Worm (Caenorhabditis elegans) whole organism, young adult: Measurements from ENCODE around the gene grl-21.

ENCODE experiments used
- B0035.1 ChIP-seq: sonication (generic microtip); optimal IDR thresholded peaks from 2 replicates; lab custom pipeline; 2016; ENCODE audit warnings: missing genetic modification characterization, mild to moderate bottlenecking, missing compliant biosample characterization, missing genotype, missing genetic modification reagents
- B0336.3 ChIP-seq: fragments of 200-800 bp; sonication (Bioruptor generic); IDR thresholded peaks from 2 replicates; pipeline ENCODE4 v1.3.6; 2022; ENCODE audit warnings: missing genetic modification characterization, missing compliant biosample characterization
- C06A6.2 ChIP-seq: fragments of 200-800 bp; sonication (Bioruptor generic); conservative IDR thresholded peaks from 2 replicates; pipeline ENCODE4 v1.3.6; 2022; ENCODE audit warnings: missing genetic modification characterization, missing compliant biosample characterization
- F22D6.2 ChIP-seq: sonication (generic microtip); optimal IDR thresholded peaks from 2 replicates; lab custom pipeline; 2016; ENCODE audit warnings: mild to moderate bottlenecking, missing genetic modification characterization, missing compliant biosample characterization
- F33H1.4 ChIP-seq: fragments of 200-800 bp; sonication (Bioruptor generic); IDR thresholded peaks from 2 replicates; pipeline ENCODE4 v1.3.6; 2022; ENCODE audit warnings: missing genetic modification reagents, missing genetic modification characterization, missing compliant biosample characterization
- F37B4.10 ChIP-seq: fragments of 200-800 bp; sonication (Bioruptor generic); IDR thresholded peaks from 2 replicates; pipeline ENCODE4 v1.3.6; 2022; ENCODE audit warnings: missing genetic modification characterization, missing compliant biosample characterization
- F49E8.2 ChIP-seq: sonication (generic microtip); optimal IDR thresholded peaks from 3 replicates; lab custom pipeline; 2017; ENCODE audit warnings: missing genetic modification characterization, mild to moderate bottlenecking, missing compliant biosample characterization, antibody characterized with exemption, moderate library complexity; ENCODE audit not compliant: insufficient read depth
- F55B11.4 ChIP-seq: sonication (generic microtip); optimal IDR thresholded peaks from 2 replicates; lab custom pipeline; 2016; ENCODE audit warnings: missing compliant biosample characterization, missing genetic modification characterization, borderline replicate concordance; ENCODE audit not compliant: insufficient read depth
- F57A8.1 ChIP-seq: fragments of 200-800 bp; sonication (Bioruptor generic); optimal IDR thresholded peaks from 2 replicates; lab custom pipeline; 2018; ENCODE audit warnings: mild to moderate bottlenecking, missing genetic modification characterization, moderate library complexity, missing compliant biosample characterization
- F57C9.4 ChIP-seq: sonication (generic microtip); optimal IDR thresholded peaks from 2 replicates; lab custom pipeline; 2017; ENCODE audit warnings: mild to moderate bottlenecking, missing genetic modification characterization, missing compliant biosample characterization
- Y53F4B.3 ChIP-seq: fragments of 200-800 bp; sonication (Bioruptor generic); IDR thresholded peaks from 2 replicates; pipeline ENCODE4 v1.3.6; 2022; ENCODE audit warnings: missing genetic modification reagents, missing genetic modification characterization, missing compliant biosample characterization
- Y79H2A.3 ChIP-seq: fragments of 200-800 bp; sonication (Bioruptor generic); conservative IDR thresholded peaks from 2 replicates; pipeline ENCODE4 v1.3.6; 2022; ENCODE audit warnings: missing genetic modification reagents, missing genetic modification characterization, missing compliant biosample characterization
- Y95B8A.8 ChIP-seq: fragments of 200-800 bp; sonication (Bioruptor generic); IDR thresholded peaks from 2 replicates; pipeline ENCODE4 v1.3.6; 2022; ENCODE audit warnings: missing genetic modification reagents, missing genetic modification characterization, missing compliant biosample characterization
- ZK185.1 ChIP-seq: sonication (generic microtip); optimal IDR thresholded peaks from 2 replicates; lab custom pipeline; 2016; ENCODE audit warnings: mild to moderate bottlenecking, missing genetic modification characterization, missing compliant biosample characterization; ENCODE audit not compliant: poor library complexity, severe bottlenecking
- atf-7 ChIP-seq: sonication (generic microtip); optimal IDR thresholded peaks from 2 replicates; lab custom pipeline; 2017; ENCODE audit warnings: mild to moderate bottlenecking, missing genetic modification characterization, missing compliant biosample characterization
- attf-5 ChIP-seq: fragments of 200-800 bp; sonication (Bioruptor generic); optimal IDR thresholded peaks from 2 replicates; lab custom pipeline; 2018; ENCODE audit warnings: mild to moderate bottlenecking, missing genetic modification characterization, missing compliant biosample characterization
- attf-6 ChIP-seq: fragments of 200-800 bp; sonication (Bioruptor generic); IDR thresholded peaks from 2 replicates; pipeline ENCODE4 v1.3.6; 2022; ENCODE audit warnings: missing genetic modification reagents, missing genetic modification characterization, missing compliant biosample characterization
- cebp-1 ChIP-seq, 2 experiments: fragments of 200-800 bp in 1 of 2; sonication (Bioruptor generic) in 1 of 2; sonication (generic microtip) in 1 of 2; IDR thresholded peaks in 1 of 2; optimal IDR thresholded peaks in 1 of 2; 2 replicates each; pipeline versions ENCODE4 v1.3.6 to Lab custom; 2017 to 2022; ENCODE audit warnings: missing compliant biosample characterization in 2 of 2, missing genetic modification characterization in 2 of 2, mild to moderate bottlenecking in 1 of 2, missing genetic modification reagents in 1 of 2, moderate library complexity in 1 of 2
- cebp-2 ChIP-seq: fragments of 200-800 bp; sonication (Bioruptor generic); IDR thresholded peaks from 2 replicates; pipeline ENCODE4 v1.3.6; 2022; ENCODE audit warnings: missing genetic modification characterization, missing compliant biosample characterization
- ceh-100 ChIP-seq: fragments of 200-800 bp; sonication (Bioruptor generic); IDR thresholded peaks from 2 replicates; pipeline ENCODE4 v1.3.6; 2022; ENCODE audit warnings: missing genetic modification reagents, missing genetic modification characterization, missing compliant biosample characterization
- ceh-58 ChIP-seq: fragments of 200-800 bp; sonication (Bioruptor generic); IDR thresholded peaks from 2 replicates; pipeline ENCODE4 v1.3.6; 2022; ENCODE audit warnings: missing genetic modification characterization, missing compliant biosample characterization
- ceh-91 ChIP-seq: fragments of 200-800 bp; sonication (Bioruptor generic); IDR thresholded peaks from 2 replicates; pipeline ENCODE4 v1.3.6; 2022; ENCODE audit warnings: missing genetic modification reagents, missing genetic modification characterization, missing compliant biosample characterization
- dpff-1 ChIP-seq: sonication (generic microtip); optimal IDR thresholded peaks from 2 replicates; lab custom pipeline; 2017; ENCODE audit warnings: mild to moderate bottlenecking, missing genetic modification characterization, missing compliant biosample characterization
- egl-18 ChIP-seq: fragments of 200-800 bp; sonication (Bioruptor generic); IDR thresholded peaks from 2 replicates; pipeline ENCODE4 v1.3.6; 2022; ENCODE audit warnings: missing genetic modification reagents, missing genetic modification characterization, missing compliant biosample characterization
- gei-17 ChIP-seq: fragments of 200-800 bp; sonication (Bioruptor generic); optimal IDR thresholded peaks from 2 replicates; lab custom pipeline; 2018; ENCODE audit warnings: mild to moderate bottlenecking, missing genetic modification characterization, missing compliant biosample characterization
- him-1 ChIP-seq: sonication (generic microtip); optimal IDR thresholded peaks from 2 replicates; lab custom pipeline; 2016; ENCODE audit warnings: missing genotype, missing genetic modification reagents, missing genetic modification characterization, missing compliant biosample characterization
- hmg-1.2 ChIP-seq: fragments of 200-800 bp; sonication (Bioruptor generic); IDR thresholded peaks from 2 replicates; pipeline ENCODE4 v1.3.6; 2022; ENCODE audit warnings: missing genetic modification reagents, missing genetic modification characterization, missing compliant biosample characterization
- hrde-1 ChIP-seq: sonication (generic microtip); optimal IDR thresholded peaks from 2 replicates; lab custom pipeline; 2016; ENCODE audit warnings: missing genetic modification characterization, mild to moderate bottlenecking, missing compliant biosample characterization, moderate library complexity, missing genotype, missing genetic modification reagents, borderline replicate concordance
- let-526 ChIP-seq: fragments of 200-800 bp; sonication (Bioruptor generic); IDR thresholded peaks from 2 replicates; pipeline ENCODE4 v1.3.6; 2022; ENCODE audit warnings: missing genetic modification reagents, missing genetic modification characterization, missing compliant biosample characterization
- lir-1 ChIP-seq: fragments of 200-800 bp; sonication (Bioruptor generic); conservative IDR thresholded peaks from 2 replicates; pipeline ENCODE4 v1.3.6; 2022; ENCODE audit warnings: missing genetic modification reagents, missing genetic modification characterization, missing compliant biosample characterization
- madf-3 ChIP-seq: fragments of 200-800 bp; sonication (Bioruptor generic); IDR thresholded peaks from 2 replicates; pipeline ENCODE4 v1.3.6; 2022; ENCODE audit warnings: missing genetic modification reagents, missing genetic modification characterization, missing compliant biosample characterization
- madf-6 ChIP-seq: fragments of 200-800 bp; sonication (Bioruptor generic); IDR thresholded peaks from 2 replicates; pipeline ENCODE4 v1.3.6; 2022; ENCODE audit warnings: missing genetic modification reagents, missing genetic modification characterization, missing compliant biosample characterization
- mcd-1 ChIP-seq: fragments of 200-800 bp; sonication (Bioruptor generic); IDR thresholded peaks from 2 replicates; pipeline ENCODE4 v1.3.6; 2022; ENCODE audit warnings: missing genetic modification reagents, missing genetic modification characterization, missing compliant biosample characterization
- mel-28 ChIP-seq: sonication (generic microtip); optimal IDR thresholded peaks from 2 replicates; lab custom pipeline; 2016; ENCODE audit warnings: borderline replicate concordance, mild to moderate bottlenecking, missing genetic modification characterization, missing compliant biosample characterization
- mxl-1 ChIP-seq: sonication (generic microtip); optimal IDR thresholded peaks from 2 replicates; lab custom pipeline; 2016; ENCODE audit warnings: missing genetic modification characterization, missing compliant biosample characterization
- nhr-179 ChIP-seq: sonication (generic microtip); optimal IDR thresholded peaks from 2 replicates; lab custom pipeline; 2016; ENCODE audit warnings: mild to moderate bottlenecking, missing genetic modification characterization, missing compliant biosample characterization
- nhr-90 ChIP-seq: sonication (generic microtip); optimal IDR thresholded peaks from 2 replicates; lab custom pipeline; 2016; ENCODE audit warnings: missing genotype, mild to moderate bottlenecking, missing genetic modification characterization, missing compliant biosample characterization
- pbrm-1 ChIP-seq: fragments of 200-800 bp; sonication (Bioruptor generic); IDR thresholded peaks from 2 replicates; pipeline ENCODE4 v1.3.6; 2022; ENCODE audit warnings: missing genetic modification reagents, missing genetic modification characterization, missing compliant biosample characterization
- pha-4 ChIP-seq: fragments of 150-350 bp; sonication (generic microtip); optimal IDR thresholded peaks from 2 replicates; lab custom pipeline; 2014; ENCODE audit warnings: missing biosample characterization, missing genetic modification reagents, missing genetic modification characterization
- rcor-1 ChIP-seq: fragments of 200-800 bp; sonication (Bioruptor generic); IDR thresholded peaks from 2 replicates; pipeline ENCODE4 v1.3.6; 2022; ENCODE audit warnings: missing genetic modification reagents, missing genetic modification characterization, missing compliant biosample characterization
- rpc-1 ChIP-seq, 2 experiments: fragments of 150-350 bp in 1 of 2; sonication (generic microtip) in 1 of 2; optimal IDR thresholded peaks; 2 replicates each; lab custom pipeline; 2014 to 2018; ENCODE audit warnings: missing biosample characterization in 1 of 2, missing genetic modification characterization in 1 of 2, missing genetic modification reagents in 1 of 2, missing genotype in 1 of 2
- sptf-2 ChIP-seq: fragments of 200-800 bp; sonication (Bioruptor generic); optimal IDR thresholded peaks from 2 replicates; lab custom pipeline; 2018; ENCODE audit warnings: mild to moderate bottlenecking, missing genetic modification characterization, missing compliant biosample characterization
- unc-130 ChIP-seq: sonication (generic microtip); optimal IDR thresholded peaks from 2 replicates; lab custom pipeline; 2016; ENCODE audit warnings: missing genetic modification reagents, missing genetic modification characterization, missing compliant biosample characterization
- xnd-1 ChIP-seq: sonication (generic microtip); optimal IDR thresholded peaks from 2 replicates; lab custom pipeline; 2016; ENCODE audit warnings: missing genotype, missing genetic modification reagents, missing genetic modification characterization, missing compliant biosample characterization
- zfh-2 ChIP-seq: fragments of 200-800 bp; sonication (Bioruptor generic); conservative IDR thresholded peaks from 2 replicates; pipeline ENCODE4 v1.3.6; 2022; ENCODE audit warnings: missing genetic modification reagents, missing genetic modification characterization, missing compliant biosample characterization
- ztf-22 ChIP-seq: fragments of 200-800 bp; sonication (Bioruptor generic); optimal IDR thresholded peaks from 2 replicates; lab custom pipeline; 2018; ENCODE audit warnings: mild to moderate bottlenecking, missing genetic modification characterization, moderate library complexity, missing compliant biosample characterization
- ztf-25 ChIP-seq: fragments of 200-800 bp; sonication (Bioruptor generic); IDR thresholded peaks from 2 replicates; pipeline ENCODE4 v1.3.6; 2022; ENCODE audit warnings: missing genetic modification reagents, missing genetic modification characterization, missing compliant biosample characterization
- ztf-26 ChIP-seq: sonication (generic microtip); optimal IDR thresholded peaks from 2 replicates; lab custom pipeline; 2017; ENCODE audit warnings: missing genetic modification characterization, missing compliant biosample characterization

grl-21 gene

ce11 chrIV:10737011-10737553, at the start of gene grl-21:
Gene grl-21, plus strand, starts transcription at chrIV:10737474.
- TF ChIP-seq sptf-2 (no peak), attf-6 (no peak), zfh-2 (GFP tag; lab: Robert Waterston, UW) (no peak), rcor-1 (GFP tag; lab: Robert Waterston, UW) (no peak), dpff-1 (tag; lab: Kevin White, UChicago) (no peak), xnd-1 (peak; percentile 17), C06A6.2 (no peak), cebp-1 (GFP tag; IDR thresholded peaks at IDR 0.05; lab: Robert Waterston, UW) (no peak), cebp-1 (tag; optimal IDR thresholded peaks at IDR 0.05; lab: Kevin White, UChicago) (no peak), egl-18 (GFP tag; lab: Robert Waterston, UW) (no peak), Y95B8A.8 (no peak), attf-5 (GFP tag; lab: Kevin White, UChicago) (no peak), lir-1 (GFP tag; lab: Robert Waterston, UW) (no peak), madf-3 (GFP tag; lab: Robert Waterston, UW) (0 out of 2 replicates have a peak, but pooled peaks have one; percentile 66), Y53F4B.3 (no peak), madf-6 (peak; percentile 69), him-1 (tag; lab: Kevin White, UChicago) (no peak), pha-4 (tag; lab: Kevin White, UChicago) (no peak), F55B11.4 (tag; lab: Kevin White, UChicago) (no peak), ceh-91 (no peak), mcd-1 (GFP tag; lab: Robert Waterston, UW) (no peak), cebp-2 (GFP tag; lab: Robert Waterston, UW) (no peak), F57A8.1 (GFP tag; lab: Kevin White, UChicago) (no peak), Y79H2A.3 (GFP tag; lab: Robert Waterston, UW) (no peak), F33H1.4 (GFP tag; lab: Robert Waterston, UW) (no peak), F37B4.10 (no peak), nhr-179 (tag; lab: Kevin White, UChicago) (no peak), atf-7 (tag; lab: Kevin White, UChicago) (no peak), gei-17 (GFP tag; lab: Kevin White, UChicago) (no peak), B0336.3 (GFP tag; lab: Robert Waterston, UW) (peak; percentile 82; the same call in 1 of the 2 replicates), pbrm-1 (0 out of 2 replicates have a peak, but pooled peaks have one; percentile 21), mxl-1 (tag; lab: Kevin White, UChicago) (no peak), rpc-1 (optimal IDR thresholded peaks at IDR 0.05; lab: Kevin White, UChicago) (no peak), rpc-1 (tag; optimal IDR thresholded peaks at IDR 0.05; lab: Kevin White, UChicago) (no peak), ztf-22 (no peak), hrde-1 (tag; lab: Kevin White, UChicago) (peak; percentile 58), ZK185.1 (tag; lab: Kevin White, UChicago) (no peak), unc-130 (no peak), ztf-26 (tag; lab: Kevin White, UChicago) (no peak), ceh-58 (GFP tag; lab: Robert Waterston, UW) (no peak), hmg-1.2 (GFP tag; lab: Robert Waterston, UW) (0 out of 2 replicates have a peak, but pooled peaks have one; percentile 11), ztf-25 (GFP tag; lab: Robert Waterston, UW) (no peak), mel-28 (tag; lab: Kevin White, UChicago) (peak; percentile 8), B0035.1 (tag; lab: Kevin White, UChicago) (no peak), F49E8.2 (peak; percentile 36), F57C9.4 (tag; lab: Kevin White, UChicago) (no peak), ceh-100 (GFP tag; lab: Robert Waterston, UW) (no peak), nhr-90 (tag; lab: Kevin White, UChicago) (no peak), let-526 (GFP tag; lab: Robert Waterston, UW) (no peak), F22D6.2 (no peak)
